Fruit fly (Drosophila melanogaster): ENCODE results near the gene CG11498.

- peak; percentile 43 for TF ChIP-seq OdsH (GFP tag; optimal IDR thresholded peaks at IDR 0.05)
- peak; percentile 56 for TF ChIP-seq HLH106 (tag; optimal IDR thresholded peaks at IDR 0.05)
- TF ChIP-seq pan (optimal IDR thresholded peaks at IDR 0.05), result no peak
- no peak for TF ChIP-seq CrebA (GFP tag; optimal IDR thresholded peaks at IDR 0.05; ENCODE audit: borderline replicate concordance)
- peak; percentile 90 for TF ChIP-seq fru (GFP tag; optimal IDR thresholded peaks at IDR 0.05)
- peak; percentile 75 for TF ChIP-seq h (GFP tag; optimal IDR thresholded peaks at IDR 0.05)
Observed at dm6 chr3R:30203104-30203986, 43.1 kb upstream of the CG11498 start.
